Worm (Caenorhabditis elegans): ENCODE results near the gene prdx-3.

The prdx-3 gene

DNA sequence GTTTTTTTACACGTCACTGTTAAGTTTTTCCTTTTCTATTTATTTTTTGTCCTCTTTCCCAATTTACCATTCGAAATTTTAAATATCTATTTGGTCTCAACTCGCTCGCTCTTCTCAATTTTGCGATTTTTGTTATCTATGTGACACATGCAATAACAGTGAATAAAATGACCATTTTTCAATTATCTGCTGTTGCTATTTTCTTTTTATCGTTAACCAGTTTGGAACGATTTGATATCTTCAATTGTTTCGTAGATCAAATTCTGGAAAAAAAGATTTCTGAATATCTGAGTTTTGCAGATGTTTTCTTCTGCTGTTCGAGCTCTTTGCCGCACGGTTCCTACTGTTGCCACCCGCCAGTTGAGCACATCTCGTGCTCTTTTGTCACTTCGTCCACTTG lies at the start of gene prdx-3:
prdx-3 (plus strand) TSS at position 301 of the 400 bp plus-strand sequence.
- TF ChIP-seq sma-9 (GFP tag; optimal IDR thresholded peaks at IDR 0.05) (no peak), sma-9 (tag; optimal IDR thresholded peaks at IDR 0.05) (no peak), snpc-4 (tag; optimal IDR thresholded peaks at IDR 0.05) (no peak), alr-1 (tag; optimal IDR thresholded peaks at IDR 0.05) (no peak), nhr-12 (tag; optimal IDR thresholded peaks at IDR 0.05) (no peak), sma-3 (GFP tag; optimal IDR thresholded peaks at IDR 0.05) (no peak), unc-55 (GFP tag; optimal IDR thresholded peaks at IDR 0.05) (no peak), unc-39 (tag; optimal IDR thresholded peaks at IDR 0.05) (no peak), nhr-25 (tag; optimal IDR thresholded peaks at IDR 0.05) (no peak), nhr-11 (tag; optimal IDR thresholded peaks at IDR 0.05) (no peak)

DNA sequence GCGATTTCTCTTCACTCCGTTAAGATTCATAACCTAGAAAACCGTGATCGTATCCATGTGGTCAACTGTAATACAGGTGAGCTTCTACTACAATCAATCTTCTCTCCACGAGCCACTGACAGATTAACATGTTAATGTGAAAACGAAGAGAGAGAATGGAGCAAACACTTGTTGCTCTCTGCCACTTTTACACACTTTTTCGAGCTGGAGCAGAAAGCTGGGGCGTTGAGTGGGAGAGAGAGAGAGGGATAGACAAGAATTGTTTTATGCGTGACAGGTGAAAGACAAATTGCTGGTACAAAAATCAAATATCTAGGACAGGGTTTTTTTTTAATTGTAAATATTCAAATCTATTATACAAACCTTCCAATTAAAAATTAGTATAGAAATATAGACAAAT lies 48.9 kb upstream of the prdx-3 start:
- TF ChIP-seq lsy-2 (tag; optimal IDR thresholded peaks at IDR 0.05), result peak in 1 of 2 experiments; percentile 15
- no peak for TF ChIP-seq nhr-25 (tag; optimal IDR thresholded peaks at IDR 0.05)
- TF ChIP-seq F13H6.1 (tag; optimal IDR thresholded peaks at IDR 0.05), result peak; percentile 45
- peak; percentile 3 for TF ChIP-seq sma-9 (GFP tag; optimal IDR thresholded peaks at IDR 0.05)
- TF ChIP-seq sma-9 (tag; optimal IDR thresholded peaks at IDR 0.05), result no peak
- TF ChIP-seq mab-5 (tag; optimal IDR thresholded peaks at IDR 0.05), result peak; percentile 49

ce11 chrIII:4359208-4359607 lies 48.0 kb upstream of the prdx-3 start:
- TF ChIP-seq gmeb-1 (tag; optimal IDR thresholded peaks at IDR 0.05), result no peak
- TF ChIP-seq lsy-2 (tag; optimal IDR thresholded peaks at IDR 0.05), result peak in 1 of 2 experiments; percentile 2
- TF ChIP-seq ztf-1 (GFP tag; conservative IDR thresholded peaks at IDR 0.05), result no peak
- TF ChIP-seq nhr-77 (tag; optimal IDR thresholded peaks at IDR 0.05), result no peak

DNA sequence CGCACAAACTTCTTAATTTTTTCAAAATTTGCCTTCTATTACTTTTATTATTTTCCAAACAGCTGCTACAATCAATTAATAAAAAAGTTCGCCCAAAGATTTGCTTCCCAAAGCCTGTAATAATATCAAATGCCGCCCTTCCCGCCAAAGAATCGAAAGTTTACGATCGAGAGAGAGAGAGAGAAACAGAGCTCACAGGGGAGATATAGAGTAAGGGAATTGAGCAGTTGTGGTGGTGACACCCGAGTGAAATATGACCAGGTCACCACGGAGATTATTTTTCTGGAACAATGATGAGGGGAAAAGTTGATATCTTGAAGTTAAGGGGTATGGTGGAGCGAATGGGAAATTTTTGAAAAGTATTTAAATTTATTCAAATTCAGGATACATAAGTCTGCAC lies 47.3 kb upstream of the prdx-3 start:
- TF ChIP-seq dmd-4 (tag; optimal IDR thresholded peaks at IDR 0.05) (no peak), crh-2 (tag; optimal IDR thresholded peaks at IDR 0.05) (no peak)

ce11 chrIII:4362332-4362731 lies 44.9 kb upstream of the prdx-3 start:
- TF ChIP-seq sem-4 (tag; optimal IDR thresholded peaks at IDR 0.05) (no peak), fos-1 (tag; optimal IDR thresholded peaks at IDR 0.05) (peak; percentile 28), nhr-129 (tag; optimal IDR thresholded peaks at IDR 0.05) (no peak), F13H6.1 (tag; optimal IDR thresholded peaks at IDR 0.05) (peak; percentile 17), sma-3 (GFP tag; optimal IDR thresholded peaks at IDR 0.05) (peak; percentile 31), nhr-10 (tag; optimal IDR thresholded peaks at IDR 0.05) (no peak), C34F6.9 (tag; optimal IDR thresholded peaks at IDR 0.05) (no peak), skn-1 (tag; optimal IDR thresholded peaks at IDR 0.05) (no peak), ZK546.5 (tag; optimal IDR thresholded peaks at IDR 0.05) (no peak), blmp-1 (tag; optimal IDR thresholded peaks at IDR 0.05; ENCODE audit: insufficient read depth) (no peak), dmd-4 (tag; optimal IDR thresholded peaks at IDR 0.05) (no peak), zag-1 (tag; optimal IDR thresholded peaks at IDR 0.05) (no peak)

DNA sequence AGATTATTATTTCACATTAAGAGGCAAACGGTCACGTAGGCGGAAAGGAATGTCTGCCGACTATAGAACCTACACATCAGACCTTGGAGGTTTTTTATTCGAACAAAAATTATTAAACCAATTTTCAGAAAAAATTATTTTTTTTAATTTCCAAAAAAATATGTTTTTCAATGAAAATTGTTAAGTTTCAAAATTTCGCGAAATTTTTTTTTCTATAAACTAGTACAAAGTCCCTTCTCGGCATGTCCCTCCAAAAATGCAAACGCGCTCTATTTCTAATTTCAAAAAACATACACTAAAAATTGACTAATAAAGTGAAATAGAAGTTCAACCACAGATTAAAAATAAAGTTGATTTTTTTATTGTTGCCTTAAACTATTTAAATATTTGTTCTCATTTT lies 42.3 kb upstream of the prdx-3 start, which contains the start of gene ckb-1:
ckb-1 (plus strand) TSS at position 301 of the 400 bp plus-strand sequence.
- TF ChIP-seq unc-55 (GFP tag; optimal IDR thresholded peaks at IDR 0.05), result peak; percentile 42
- TF ChIP-seq C34F6.9 (tag; optimal IDR thresholded peaks at IDR 0.05), result peak; percentile 24
- peak; percentile 29 for TF ChIP-seq fos-1 (tag; optimal IDR thresholded peaks at IDR 0.05)
- peak in 1 of 2 experiments; percentile 10 for TF ChIP-seq lsy-2 (tag; optimal IDR thresholded peaks at IDR 0.05)
- no peak for TF ChIP-seq nhr-237 (tag; optimal IDR thresholded peaks at IDR 0.05)
- no peak for TF ChIP-seq unc-39 (tag; optimal IDR thresholded peaks at IDR 0.05)

DNA sequence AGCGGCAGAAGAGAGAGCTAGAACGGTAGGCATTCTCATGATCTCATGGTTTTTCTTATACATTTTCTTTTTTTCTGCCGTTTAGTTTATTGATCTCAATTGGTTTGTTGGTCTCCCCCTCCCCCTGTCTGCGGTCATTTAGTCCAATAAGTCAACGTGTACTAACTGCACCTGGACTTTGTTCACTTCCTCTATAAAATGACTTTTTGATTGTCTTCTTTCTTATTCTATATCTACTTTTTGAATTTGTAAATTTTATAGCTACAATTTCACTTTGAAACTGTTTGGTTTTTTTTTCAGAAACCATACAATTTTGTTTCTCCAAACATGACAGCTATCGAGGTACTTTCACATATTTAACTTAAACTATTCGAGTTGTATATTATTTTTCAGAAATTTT lies 39.6 kb upstream of the prdx-3 start, which contains the start of gene ckb-2:
ckb-2 (plus strand) TSS at position 301 of the 400 bp plus-strand sequence.
- no peak for TF ChIP-seq sma-9 (GFP tag; optimal IDR thresholded peaks at IDR 0.05)
- no peak for TF ChIP-seq sma-9 (tag; optimal IDR thresholded peaks at IDR 0.05)

ce11 chrIII:4369381-4369809 lies 37.8 kb upstream of the prdx-3 start:
- TF ChIP-seq unc-55 (GFP tag; optimal IDR thresholded peaks at IDR 0.05) (peak; percentile 14), nhr-21 (tag; optimal IDR thresholded peaks at IDR 0.05) (peak; percentile 39), nhr-129 (tag; optimal IDR thresholded peaks at IDR 0.05) (peak; percentile 63), fos-1 (tag; optimal IDR thresholded peaks at IDR 0.05) (peak; percentile 64), sma-3 (GFP tag; optimal IDR thresholded peaks at IDR 0.05) (peak; percentile 45), crh-2 (tag; optimal IDR thresholded peaks at IDR 0.05) (peak; percentile 43), F13H6.1 (tag; optimal IDR thresholded peaks at IDR 0.05) (peak; percentile 30), C34F6.9 (tag; optimal IDR thresholded peaks at IDR 0.05) (peak; percentile 15)

Measured in whole organism, L2 larva.